Worm (Caenorhabditis elegans) whole organism, L4 larva: Measurements from ENCODE around the gene erh-2.

ENCODE experiments used
- R02D3.7 ChIP-seq: fragments of 150-350 bp; sonication (generic microtip); optimal IDR thresholded peaks from 3 replicates; lab custom pipeline; 2014; ENCODE audit warnings: missing biosample characterization, missing genetic modification characterization
- T26A8.4 ChIP-seq: fragments of 200-800 bp; sonication (Bioruptor generic); IDR thresholded peaks from 2 replicates; pipeline ENCODE4 v1.3.6; 2022; ENCODE audit warnings: missing genetic modification characterization, missing compliant biosample characterization
- Y48G9A.11 ChIP-seq: fragments of 200-800 bp; sonication (Bioruptor generic); IDR thresholded peaks from 2 replicates; pipeline ENCODE4 v1.3.6; 2022; ENCODE audit warnings: missing genetic modification reagents, missing genetic modification characterization, missing compliant biosample characterization
- aha-1 ChIP-seq: fragments of 150-350 bp; peaks from one replicate; lab custom pipeline; 2014; ENCODE audit warnings: missing biosample characterization, missing genetic modification characterization
- ama-1 ChIP-seq: fragments of 150-350 bp; optimal IDR thresholded peaks from 2 replicates; lab custom pipeline; 2014; ENCODE audit warnings: inconsistent platforms, mixed read lengths
- attf-4 ChIP-seq: sonication (generic microtip); optimal IDR thresholded peaks from 3 replicates; lab custom pipeline; 2017; ENCODE audit warnings: missing biosample characterization, missing genetic modification characterization
- ceh-28 ChIP-seq: fragments of 150-350 bp; optimal IDR thresholded peaks from 2 replicates; lab custom pipeline; 2014; ENCODE audit warnings: missing biosample characterization, missing genetic modification reagents, missing genetic modification characterization
- ceh-44 ChIP-seq: fragments of 200-800 bp; sonication (Bioruptor generic); IDR thresholded peaks from 2 replicates; pipeline ENCODE4 v1.3.6; 2022; ENCODE audit warnings: missing genetic modification reagents, missing genetic modification characterization, missing compliant biosample characterization
- ces-1 ChIP-seq: fragments of 150-350 bp; sonication (generic microtip); optimal IDR thresholded peaks from 4 replicates; lab custom pipeline; 2014; ENCODE audit warnings: missing biosample characterization, missing genetic modification reagents, missing genetic modification characterization
- ctbp-1 ChIP-seq: fragments of 200-800 bp; sonication (Bioruptor generic); IDR thresholded peaks from 2 replicates; pipeline ENCODE4 v1.3.6; 2022; ENCODE audit warnings: missing genetic modification reagents, missing genetic modification characterization, missing compliant biosample characterization
- daf-12 ChIP-seq: fragments of 150-350 bp; optimal IDR thresholded peaks from 2 replicates; lab custom pipeline; 2014; ENCODE audit warnings: missing biosample characterization, missing genetic modification reagents, missing genetic modification characterization
- daf-16 ChIP-seq, 3 experiments: sonication (generic microtip); optimal IDR thresholded peaks; 2 replicates each; lab custom pipeline; 2016 to 2017; ENCODE audit warnings: missing genetic modification characterization in 3 of 3, missing genetic modification reagents in 3 of 3, mild to moderate bottlenecking in 2 of 3, missing compliant biosample characterization in 2 of 3, missing biosample characterization in 1 of 3, moderate library complexity in 1 of 3
- daf-8 ChIP-seq: fragments of 200-800 bp; sonication (Bioruptor generic); IDR thresholded peaks from 2 replicates; pipeline ENCODE4 v1.3.6; 2022; ENCODE audit warnings: missing genetic modification characterization, missing compliant biosample characterization
- dpl-1 ChIP-seq: fragments of 150-350 bp; optimal IDR thresholded peaks from 2 replicates; lab custom pipeline; 2014; ENCODE audit warnings: missing biosample characterization, missing genetic modification reagents, missing genetic modification characterization
- duxl-1 ChIP-seq: sonication (generic microtip); optimal IDR thresholded peaks from 2 replicates; lab custom pipeline; 2016; ENCODE audit warnings: mild to moderate bottlenecking, missing genetic modification characterization, moderate library complexity, missing compliant biosample characterization; ENCODE audit not compliant: poor library complexity
- dve-1 ChIP-seq: sonication (generic microtip); optimal IDR thresholded peaks from 2 replicates; lab custom pipeline; 2017; ENCODE audit warnings: antibody characterized with exemption, mild to moderate bottlenecking, missing genetic modification characterization, missing compliant biosample characterization; ENCODE audit not compliant: insufficient read depth
- fkh-10 ChIP-seq: fragments of 150-350 bp; optimal IDR thresholded peaks from 2 replicates; lab custom pipeline; 2014; ENCODE audit warnings: missing biosample characterization, missing genetic modification reagents, missing genetic modification characterization
- gei-8 ChIP-seq: fragments of 200-800 bp; sonication (Bioruptor generic); optimal IDR thresholded peaks from 2 replicates; lab custom pipeline; 2018; ENCODE audit warnings: mild to moderate bottlenecking, missing genetic modification characterization, missing compliant biosample characterization
- hlh-11 ChIP-seq: fragments of 200-800 bp; sonication (Bioruptor generic); optimal IDR thresholded peaks from 2 replicates; lab custom pipeline; 2018; ENCODE audit warnings: mild to moderate bottlenecking, missing genetic modification characterization, missing compliant biosample characterization
- hlh-30 ChIP-seq: sonication (generic microtip); optimal IDR thresholded peaks from 2 replicates; lab custom pipeline; 2017; ENCODE audit warnings: antibody characterized with exemption, mild to moderate bottlenecking, missing genetic modification characterization, missing compliant biosample characterization; ENCODE audit not compliant: insufficient read depth
- hmg-1.1 ChIP-seq: fragments of 200-800 bp; sonication (Bioruptor generic); IDR thresholded peaks from 2 replicates; pipeline ENCODE4 v1.3.6; 2022; ENCODE audit warnings: missing genetic modification reagents, missing genetic modification characterization, missing compliant biosample characterization
- lin-1 ChIP-seq: fragments of 200-800 bp; sonication (Bioruptor generic); IDR thresholded peaks from 2 replicates; pipeline ENCODE4 v1.3.6; 2022; ENCODE audit warnings: missing genetic modification reagents, missing genetic modification characterization, missing compliant biosample characterization
- lin-29 ChIP-seq: fragments of 200-800 bp; sonication (Bioruptor generic); IDR thresholded peaks from 2 replicates; pipeline ENCODE4 v1.3.6; 2022; ENCODE audit warnings: missing genetic modification reagents, missing genetic modification characterization, missing compliant biosample characterization
- lin-38 ChIP-seq: fragments of 200-800 bp; sonication (Bioruptor generic); IDR thresholded peaks from 2 replicates; pipeline ENCODE4 v1.3.6; 2022; ENCODE audit warnings: missing genetic modification reagents, missing genetic modification characterization, missing compliant biosample characterization
- madf-9 ChIP-seq: fragments of 200-800 bp; sonication (Bioruptor generic); conservative IDR thresholded peaks from 2 replicates; pipeline ENCODE4 v1.3.6; 2022; ENCODE audit warnings: missing genetic modification reagents, missing genetic modification characterization, missing compliant biosample characterization
- mdl-1 ChIP-seq, 2 experiments: fragments of 150-350 bp in 1 of 2; sonication (generic microtip) in 1 of 2; optimal IDR thresholded peaks; 2 replicates each; lab custom pipeline; 2014 to 2017; ENCODE audit warnings: missing biosample characterization in 2 of 2, missing genetic modification characterization in 2 of 2
- mes-2 ChIP-seq: sonication (generic microtip); optimal IDR thresholded peaks from 2 replicates; lab custom pipeline; 2016; ENCODE audit warnings: missing genotype, mild to moderate bottlenecking, missing genetic modification characterization, missing compliant biosample characterization; ENCODE audit not compliant: poor library complexity, severe bottlenecking
- mxl-3 ChIP-seq: fragments of 200-800 bp; sonication (Bioruptor generic); optimal IDR thresholded peaks from 2 replicates; lab custom pipeline; 2018; ENCODE audit warnings: mild to moderate bottlenecking, missing genetic modification characterization, missing compliant biosample characterization
- nhr-10 ChIP-seq: fragments of 150-350 bp; optimal IDR thresholded peaks from 2 replicates; lab custom pipeline; 2014; ENCODE audit warnings: missing biosample characterization, missing genetic modification characterization
- nhr-102 ChIP-seq: sonication (generic microtip); optimal IDR thresholded peaks from 2 replicates; lab custom pipeline; 2016; ENCODE audit warnings: mild to moderate bottlenecking, missing genetic modification characterization, moderate library complexity, missing compliant biosample characterization
- nhr-11 ChIP-seq: fragments of 150-350 bp; optimal IDR thresholded peaks from 2 replicates; lab custom pipeline; 2014; ENCODE audit warnings: missing biosample characterization, missing genetic modification characterization
- nhr-237 ChIP-seq: sonication (generic microtip); optimal IDR thresholded peaks from 2 replicates; lab custom pipeline; 2017; ENCODE audit warnings: missing biosample characterization, missing genetic modification characterization
- nhr-25 ChIP-seq: sonication (generic microtip); optimal IDR thresholded peaks from 2 replicates; lab custom pipeline; 2017; ENCODE audit warnings: missing genetic modification characterization, mild to moderate bottlenecking, missing compliant biosample characterization, antibody characterized with exemption, moderate library complexity, borderline replicate concordance; ENCODE audit not compliant: insufficient read depth
- nhr-28 ChIP-seq: fragments of 150-350 bp; optimal IDR thresholded peaks from 2 replicates; lab custom pipeline; 2014; ENCODE audit warnings: missing biosample characterization, missing genetic modification characterization
- nhr-41 ChIP-seq: fragments of 200-800 bp; sonication (Bioruptor generic); IDR thresholded peaks from 2 replicates; pipeline ENCODE4 v1.3.6; 2022; ENCODE audit warnings: missing genetic modification reagents, missing genetic modification characterization, missing compliant biosample characterization
- nhr-48 ChIP-seq: sonication (generic microtip); optimal IDR thresholded peaks from 2 replicates; lab custom pipeline; 2016; ENCODE audit warnings: mild to moderate bottlenecking, missing genetic modification characterization, missing compliant biosample characterization
- php-3 ChIP-seq: fragments of 200-800 bp; sonication (Bioruptor generic); IDR thresholded peaks from 2 replicates; pipeline ENCODE4 v1.3.6; 2022; ENCODE audit warnings: missing genetic modification reagents, missing genetic modification characterization, missing compliant biosample characterization
- set-16 ChIP-seq: fragments of 200-800 bp; sonication (Bioruptor generic); IDR thresholded peaks from 2 replicates; pipeline ENCODE4 v1.3.6; 2022; ENCODE audit warnings: missing genetic modification reagents, missing genetic modification characterization, missing compliant biosample characterization
- snpc-4 ChIP-seq: fragments of 150-350 bp; optimal IDR thresholded peaks from 2 replicates; lab custom pipeline; 2014; ENCODE audit warnings: missing biosample characterization, missing genetic modification characterization
- spr-1 ChIP-seq: sonication (generic microtip); optimal IDR thresholded peaks from 2 replicates; lab custom pipeline; 2016; ENCODE audit warnings: mild to moderate bottlenecking, missing genetic modification characterization, missing compliant biosample characterization
- spr-3 ChIP-seq: fragments of 200-800 bp; sonication (Bioruptor generic); optimal IDR thresholded peaks from 2 replicates; lab custom pipeline; 2018; ENCODE audit warnings: mild to moderate bottlenecking, missing genetic modification characterization, missing compliant biosample characterization
- tra-1 ChIP-seq: fragments of 200-800 bp; sonication (Bioruptor generic); IDR thresholded peaks from 2 replicates; pipeline ENCODE4 v1.3.6; 2022; ENCODE audit warnings: missing genetic modification reagents, missing genetic modification characterization, missing compliant biosample characterization
- unc-62 ChIP-seq, 3 experiments: fragments of 150-350 bp in 1 of 3; sonication (generic microtip); optimal IDR thresholded peaks in 2 of 3; peaks in 1 of 3; 1 replicate in 1 of 3; 2 replicates in 2 of 3; lab custom pipeline; 2014 to 2017; ENCODE audit warnings: missing biosample characterization in 3 of 3, missing genetic modification characterization in 3 of 3, missing genetic modification reagents in 3 of 3, missing genotype in 1 of 3
- vab-7 ChIP-seq: fragments of 200-800 bp; sonication (Bioruptor generic); IDR thresholded peaks from 2 replicates; pipeline ENCODE4 v1.3.6; 2022; ENCODE audit warnings: missing genetic modification reagents, missing genetic modification characterization, missing compliant biosample characterization
- zfp-3 ChIP-seq: fragments of 200-800 bp; sonication (Bioruptor generic); conservative IDR thresholded peaks from 2 replicates; pipeline ENCODE4 v1.3.6; 2022; ENCODE audit warnings: missing genetic modification reagents, missing genetic modification characterization, missing compliant biosample characterization
- zip-11 ChIP-seq: fragments of 200-800 bp; sonication (Bioruptor generic); IDR thresholded peaks from 2 replicates; pipeline ENCODE4 v1.3.6; 2022; ENCODE audit warnings: missing genetic modification characterization, missing compliant biosample characterization

erh-2 gene

ce11 chrIII:4555345-4555744 lies 37.7 kb upstream of the erh-2 start (continued):
- no peak for TF ChIP-seq zip-11 (GFP tag; lab: Robert Waterston, UW)

- TF ChIP-seq duxl-1: peak; percentile 63
- no peak for TF ChIP-seq R02D3.7 (tag; lab: Kevin White, UChicago)
- peak; percentile 60; the same call in 1 of the 2 replicates for TF ChIP-seq ctbp-1
- no peak for TF ChIP-seq fkh-10 (GFP tag; lab: Kevin White, UChicago)
- peak; percentile 78 for TF ChIP-seq T26A8.4 (GFP tag; lab: Robert Waterston, UW)
- TF ChIP-seq ceh-44: no peak
- 0 out of 2 replicates have a peak, but pooled peaks have one; percentile 30 for TF ChIP-seq vab-7 (GFP tag; lab: Robert Waterston, UW)
- peak; percentile 75 for TF ChIP-seq nhr-28 (tag; lab: Kevin White, UChicago)
- 0 out of 2 replicates have a peak, but pooled peaks have one; percentile 27 for TF ChIP-seq zfp-3 (GFP tag; lab: Robert Waterston, UW)
- no peak for TF ChIP-seq ces-1 (GFP tag; lab: Kevin White, UChicago)
- peak; percentile 84 for TF ChIP-seq hlh-30 (tag; lab: Kevin White, UChicago)
- no peak for TF ChIP-seq Y48G9A.11 (GFP tag; lab: Robert Waterston, UW)
- peak; percentile 95 for TF ChIP-seq aha-1 (tag; lab: Kevin White, UChicago)
- peak; percentile 66; the same call in 1 of the 2 replicates for TF ChIP-seq lin-1
- peak; percentile 67 for TF ChIP-seq set-16
- peak; percentile 31 for TF ChIP-seq spr-1 (tag; lab: Kevin White, UChicago)
- TF ChIP-seq daf-12: no peak
- 0 out of 2 replicates have a peak, but pooled peaks have one; percentile 58 for TF ChIP-seq tra-1 (GFP tag; lab: Robert Waterston, UW)
- no peak for TF ChIP-seq ceh-28 (tag; lab: Kevin White, UChicago)
- peak; percentile 91 for TF ChIP-seq nhr-25 (tag; lab: Kevin White, UChicago)
- TF ChIP-seq nhr-10 (tag; lab: Kevin White, UChicago): peak; percentile 21
- TF ChIP-seq ama-1: peak; percentile 53
- TF ChIP-seq snpc-4: no peak
- TF ChIP-seq nhr-11: peak; percentile 34
- 0 out of 2 replicates have a peak, but pooled peaks have one; percentile 39 for TF ChIP-seq php-3 (GFP tag; lab: Robert Waterston, UW)
- peak; percentile 95 for TF ChIP-seq hlh-11 (tag; lab: Kevin White, UChicago)
- TF ChIP-seq madf-9: peak; percentile 91
- TF ChIP-seq attf-4: peak; percentile 67
- peak; percentile 87 for TF ChIP-seq hmg-1.1 (GFP tag; lab: Robert Waterston, UW)
- TF ChIP-seq daf-8 (GFP tag; lab: Robert Waterston, UW): no peak
- peak in 1 of 2 experiments; percentile 86 for TF ChIP-seq unc-62 (GFP tag; optimal IDR thresholded peaks at IDR 0.05 in 1 of 2; lab: Kevin White, UChicago)
- no peak for TF ChIP-seq unc-62 (tag; optimal IDR thresholded peaks at IDR 0.05; lab: Kevin White, UChicago)
- TF ChIP-seq nhr-41 (GFP tag; lab: Robert Waterston, UW): peak; percentile 77; the same call in 1 of the 2 replicates
- TF ChIP-seq daf-16 (GFP tag; optimal IDR thresholded peaks at IDR 0.05; lab: Kevin White, UChicago): peak in 1 of 2 experiments; percentile 63
- TF ChIP-seq daf-16 (tag; optimal IDR thresholded peaks at IDR 0.05; lab: Kevin White, UChicago): peak; percentile 53
- TF ChIP-seq nhr-237: no peak
- peak; percentile 66 for TF ChIP-seq mes-2 (tag; lab: Kevin White, UChicago)
- TF ChIP-seq gei-8 (GFP tag; lab: Kevin White, UChicago): peak; percentile 8
- peak; percentile 90 for TF ChIP-seq mxl-3 (GFP tag; lab: Kevin White, UChicago)
- TF ChIP-seq lin-38: peak; percentile 51
- TF ChIP-seq mdl-1 (tag; optimal IDR thresholded peaks at IDR 0.05; lab: Kevin White, UChicago): peak; percentile 47 to 63
- peak; percentile 56 for TF ChIP-seq dpl-1 (GFP tag; lab: Kevin White, UChicago)
- 0 out of 2 replicates have a peak, but pooled peaks have one; percentile 44 for TF ChIP-seq lin-29 (GFP tag; lab: Robert Waterston, UW)
- TF ChIP-seq nhr-102 (tag; lab: Kevin White, UChicago): peak; percentile 45
- no peak for TF ChIP-seq spr-3
- TF ChIP-seq dve-1 (tag; lab: Kevin White, UChicago): peak; percentile 81
- TF ChIP-seq nhr-48 (tag; lab: Kevin White, UChicago): peak; percentile 76
Observed at ce11 chrIII:4560393-4560890, 32.6 kb upstream of the erh-2 start.
